Worm (Caenorhabditis elegans): ENCODE measurements around the gene C01B10.7.

Gene C01B10.7

ce11 chrIV:6618607-6619006, 19.7 kb upstream of the C01B10.7 start (continued):
- TF ChIP-seq pag-3 (tag; optimal IDR thresholded peaks at IDR 0.05; ENCODE audit: borderline replicate concordance, insufficient read depth), result no peak
- TF ChIP-seq skn-1 (tag; optimal IDR thresholded peaks at IDR 0.05), result peak; percentile 48

ce11 chrIV:6621252-6621651, 17.1 kb upstream of the C01B10.7 start, which contains the start of gene C01B10.3:
Gene C01B10.3, minus strand, starts transcription at chrIV:6621352.
- TF ChIP-seq nhr-28 (tag; optimal IDR thresholded peaks at IDR 0.05) (no peak), nhr-71 (tag; optimal IDR thresholded peaks at IDR 0.05) (no peak), mef-2 (tag; optimal IDR thresholded peaks at IDR 0.05) (no peak), pqm-1 (tag; optimal IDR thresholded peaks at IDR 0.05) (no peak), fkh-8 (tag; optimal IDR thresholded peaks at IDR 0.05) (no peak), snu-23 (GFP tag; optimal IDR thresholded peaks at IDR 0.05) (no peak), sptf-1 (tag; optimal IDR thresholded peaks at IDR 0.05) (no peak), tbx-2 (tag; optimal IDR thresholded peaks at IDR 0.05) (no peak), sox-4 (tag; optimal IDR thresholded peaks at IDR 0.05) (no peak), mdl-1 (tag; optimal IDR thresholded peaks at IDR 0.05) (no peak), zip-4 (GFP tag; optimal IDR thresholded peaks at IDR 0.05) (no peak), nhr-84 (tag; optimal IDR thresholded peaks at IDR 0.05) (no peak), zag-1 (tag; optimal IDR thresholded peaks at IDR 0.05) (no peak), mep-1 (tag; optimal IDR thresholded peaks at IDR 0.05) (no peak), aha-1 (tag; optimal IDR thresholded peaks at IDR 0.05) (no peak), lin-39 (tag; optimal IDR thresholded peaks at IDR 0.05) (no peak)

ce11 chrIV:6622142-6622541, 16.2 kb upstream of the C01B10.7 start:
- TF ChIP-seq zag-1 (tag; optimal IDR thresholded peaks at IDR 0.05), result no peak
- peak; percentile 15 for TF ChIP-seq tbx-2 (tag; optimal IDR thresholded peaks at IDR 0.05)
- TF ChIP-seq F16B12.6 (tag; optimal IDR thresholded peaks at IDR 0.05), result no peak
- no peak for TF ChIP-seq egl-27 (tag; optimal IDR thresholded peaks at IDR 0.05)
- TF ChIP-seq unc-62 (GFP tag; optimal IDR thresholded peaks at IDR 0.05), result no peak
- TF ChIP-seq ztf-4 (tag; optimal IDR thresholded peaks at IDR 0.05), result no peak
- TF ChIP-seq Y116A8C.19 (tag; optimal IDR thresholded peaks at IDR 0.05; ENCODE audit: borderline replicate concordance), result no peak
- no peak for TF ChIP-seq mef-2 (tag; optimal IDR thresholded peaks at IDR 0.05)
- TF ChIP-seq tlp-1 (tag; optimal IDR thresholded peaks at IDR 0.05), result no peak
- TF ChIP-seq ces-1 (GFP tag; optimal IDR thresholded peaks at IDR 0.05), result no peak
- TF ChIP-seq isw-1 (GFP tag; IDR thresholded peaks at IDR 0.05), result no peak
- no peak for TF ChIP-seq fkh-4 (tag; optimal IDR thresholded peaks at IDR 0.05; ENCODE audit: borderline replicate concordance)
- TF ChIP-seq grh-1 (GFP tag; IDR thresholded peaks at IDR 0.05), result no peak
- no peak for TF ChIP-seq irx-1 (tag; optimal IDR thresholded peaks at IDR 0.05)
- no peak for TF ChIP-seq aly-2 (tag; optimal IDR thresholded peaks at IDR 0.05)
- TF ChIP-seq pax-3 (tag; optimal IDR thresholded peaks at IDR 0.05), result no peak
- no peak for TF ChIP-seq egl-13 (tag; optimal IDR thresholded peaks at IDR 0.05)
- TF ChIP-seq snu-23 (GFP tag; optimal IDR thresholded peaks at IDR 0.05), result peak; percentile 43
- TF ChIP-seq nhr-237 (tag; optimal IDR thresholded peaks at IDR 0.05), result peak; percentile 17
- TF ChIP-seq nhr-19 (GFP tag; conservative IDR thresholded peaks at IDR 0.05), result no peak
- no peak for TF ChIP-seq swsn-7 (tag; optimal IDR thresholded peaks at IDR 0.05)
- TF ChIP-seq C04F5.9 (tag; optimal IDR thresholded peaks at IDR 0.05), result no peak
- no peak for TF ChIP-seq nhr-11 (tag; optimal IDR thresholded peaks at IDR 0.05)
- TF ChIP-seq efl-1 (optimal IDR thresholded peaks at IDR 0.05), result peak; percentile 13 to 17
- TF ChIP-seq efl-1 (GFP tag; optimal IDR thresholded peaks at IDR 0.05 in 1 of 2), result peak; percentile 20 to 91
- TF ChIP-seq efl-3 (GFP tag; optimal IDR thresholded peaks at IDR 0.05), result no peak
- no peak for TF ChIP-seq hpl-2 (GFP tag; optimal IDR thresholded peaks at IDR 0.05)
- no peak for TF ChIP-seq xbp-1 (tag; optimal IDR thresholded peaks at IDR 0.05)
- TF ChIP-seq ama-1 (optimal IDR thresholded peaks at IDR 0.05), result no peak
- no peak for TF ChIP-seq rnt-1 (tag; optimal IDR thresholded peaks at IDR 0.05)
- TF ChIP-seq zip-4 (GFP tag; optimal IDR thresholded peaks at IDR 0.05), result peak; percentile 85
- no peak for TF ChIP-seq ceh-82 (tag; optimal IDR thresholded peaks at IDR 0.05)
- no peak for TF ChIP-seq nhr-12 (tag; optimal IDR thresholded peaks at IDR 0.05)
- TF ChIP-seq sox-4 (tag; optimal IDR thresholded peaks at IDR 0.05), result no peak
- no peak for TF ChIP-seq nhr-28 (tag; optimal IDR thresholded peaks at IDR 0.05)
- TF ChIP-seq vab-15 (tag; optimal IDR thresholded peaks at IDR 0.05), result no peak
- peak in 2 of 6 experiments; percentile 43 to 68 for TF ChIP-seq elt-3 (tag; optimal IDR thresholded peaks at IDR 0.05)
- no peak for TF ChIP-seq lir-3 (tag; optimal IDR thresholded peaks at IDR 0.05; ENCODE audit: poor library complexity)
- TF ChIP-seq unc-98 (GFP tag; IDR thresholded peaks at IDR 0.05), result no peak
- no peak for TF ChIP-seq mdl-1 (tag; optimal IDR thresholded peaks at IDR 0.05)
- TF ChIP-seq mep-1 (tag; optimal IDR thresholded peaks at IDR 0.05), result peak; percentile 42
